Worm (Caenorhabditis elegans) whole organism, L2 larva: ENCODE results near the gene svh-11.

ENCODE experiments used
- F13H6.1 ChIP-seq: sonication (generic microtip); optimal IDR thresholded peaks from 2 replicates; lab custom pipeline; 2016; ENCODE audit warnings: missing genetic modification characterization, missing compliant biosample characterization
- R02D3.7 ChIP-seq: fragments of 150-350 bp; optimal IDR thresholded peaks from 2 replicates; lab custom pipeline; 2014; ENCODE audit warnings: missing biosample characterization, missing genetic modification characterization
- alr-1 ChIP-seq: fragments of 150-350 bp; optimal IDR thresholded peaks from 2 replicates; lab custom pipeline; 2014; ENCODE audit warnings: missing biosample characterization, missing genetic modification characterization
- aly-2 ChIP-seq: fragments of 150-350 bp; optimal IDR thresholded peaks from 2 replicates; lab custom pipeline; 2014; ENCODE audit warnings: missing biosample characterization, missing genetic modification characterization
- egl-27 ChIP-seq: sonication (generic microtip); optimal IDR thresholded peaks from 3 replicates; lab custom pipeline; 2017; ENCODE audit warnings: missing biosample characterization, missing genetic modification reagents, missing genetic modification characterization
- elt-3 ChIP-seq: sonication (generic microtip); optimal IDR thresholded peaks from 2 replicates; lab custom pipeline; 2017; ENCODE audit warnings: missing biosample characterization, missing genetic modification characterization
- nhr-12 ChIP-seq: fragments of 150-350 bp; optimal IDR thresholded peaks from 2 replicates; lab custom pipeline; 2014; ENCODE audit warnings: missing biosample characterization, missing genetic modification characterization
- nhr-6 ChIP-seq: fragments of 150-350 bp; optimal IDR thresholded peaks from 2 replicates; lab custom pipeline; 2014; ENCODE audit warnings: missing biosample characterization, missing genetic modification characterization
- nhr-77 ChIP-seq: fragments of 150-350 bp; optimal IDR thresholded peaks from 2 replicates; lab custom pipeline; 2014; ENCODE audit warnings: missing biosample characterization, missing genetic modification characterization
- unc-39 ChIP-seq: fragments of 150-350 bp; optimal IDR thresholded peaks from 2 replicates; lab custom pipeline; 2014; ENCODE audit warnings: missing biosample characterization, missing genetic modification characterization
- unc-62 ChIP-seq: fragments of 150-350 bp; optimal IDR thresholded peaks from 2 replicates; lab custom pipeline; 2014; ENCODE audit warnings: missing biosample characterization, missing genetic modification reagents, missing genetic modification characterization

DNA sequence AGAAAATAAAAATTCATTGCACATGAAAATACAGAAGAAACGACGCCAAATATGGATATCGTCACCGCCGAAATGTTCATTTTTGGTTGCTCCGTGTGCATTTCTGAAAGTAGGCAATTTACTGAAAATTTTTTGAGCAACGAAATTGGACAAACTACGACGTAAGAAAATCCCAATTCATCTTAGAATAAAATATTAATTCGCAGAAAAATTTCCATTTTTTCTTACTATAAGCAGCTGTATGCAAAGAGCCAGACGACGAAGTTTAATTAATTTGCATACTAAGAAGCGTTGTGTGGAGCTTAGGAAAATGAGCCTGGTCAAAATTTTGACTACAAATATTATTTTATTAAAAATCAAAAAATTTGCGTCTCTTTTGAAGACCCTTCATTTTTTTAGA lies 40.2 kb upstream of the svh-11 start, which contains the start of gene srbc-19:
- TF ChIP-seq alr-1 (tag; lab: Kevin White, UChicago) (no peak), nhr-12 (tag; lab: Kevin White, UChicago) (no peak), F13H6.1 (tag; lab: Kevin White, UChicago) (no peak), egl-27 (tag; lab: Kevin White, UChicago) (no peak), elt-3 (no peak), unc-39 (tag; lab: Kevin White, UChicago) (no peak), R02D3.7 (no peak), nhr-77 (tag; lab: Kevin White, UChicago) (no peak), aly-2 (tag; lab: Kevin White, UChicago) (no peak), unc-62 (GFP tag; lab: Kevin White, UChicago) (no peak), nhr-6 (tag; lab: Kevin White, UChicago) (no peak)
